Worm (Caenorhabditis elegans): ENCODE results near the gene C25G4.2.
"Not testable (repeated sequence)": the region's sequence is repeated elsewhere in the genome, so short reads cannot be mapped to it uniquely, and the experiment has no call there.

The C25G4.2 gene

ce11 chrIV:12443936-12444335, at the start of gene C25G4.2:
Gene C25G4.2 (minus strand): TSS chrIV:12444035.
- TF ChIP-seq dve-1 (tag; optimal IDR thresholded peaks at IDR 0.05) (no peak), ceh-6 (GFP tag; optimal IDR thresholded peaks at IDR 0.05) (no peak), ama-1 (optimal IDR thresholded peaks at IDR 0.05) (no peak), ref-2 (tag; optimal IDR thresholded peaks at IDR 0.05) (no peak), ceh-14 (tag; optimal IDR thresholded peaks at IDR 0.05) (no peak), K09A11.1 (tag; optimal IDR thresholded peaks at IDR 0.05; ENCODE audit: insufficient read depth) (no peak), gmeb-2 (tag; optimal IDR thresholded peaks at IDR 0.05) (no peak), nfya-1 (tag; optimal IDR thresholded peaks at IDR 0.05) (no peak), ttx-3 (tag; optimal IDR thresholded peaks at IDR 0.05) (no peak), pax-1 (tag; optimal IDR thresholded peaks at IDR 0.05) (no peak), K02D7.2 (tag; optimal IDR thresholded peaks at IDR 0.05) (no peak), Y22D7AL.16 (tag; optimal IDR thresholded peaks at IDR 0.05) (no peak), nhr-11 (tag; optimal IDR thresholded peaks at IDR 0.05) (no peak), fax-1 (tag; optimal IDR thresholded peaks at IDR 0.05) (no peak), C08G9.2 (tag; optimal IDR thresholded peaks at IDR 0.05) (no peak), hlh-8 (tag; optimal IDR thresholded peaks at IDR 0.05) (no peak), fkh-10 (GFP tag; optimal IDR thresholded peaks at IDR 0.05) (no peak), pha-2 (tag; optimal IDR thresholded peaks at IDR 0.05) (no peak)

DNA sequence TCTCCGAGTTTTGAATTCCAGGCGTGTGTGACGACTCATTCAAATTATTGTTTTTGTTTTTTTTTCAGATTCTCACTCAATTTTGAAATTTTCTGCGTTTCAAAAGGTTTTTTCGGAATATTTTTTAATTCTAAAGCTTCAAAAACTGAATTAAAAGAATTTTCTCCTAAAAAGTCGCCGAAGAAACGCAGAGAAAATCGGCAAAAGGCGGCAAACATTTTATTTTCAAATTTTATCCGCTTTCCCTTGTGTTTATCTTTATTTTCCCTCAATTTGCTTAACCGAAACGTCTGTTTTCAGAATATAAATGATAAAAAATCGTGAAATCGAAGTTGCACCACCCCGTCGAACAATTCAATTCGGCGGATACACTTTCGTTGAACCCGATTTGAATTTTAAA, 46.7 kb upstream of the C25G4.2 start, which contains the start of gene him-6:
TSS of gene him-6 (plus strand) at position 301 of the 400 bp plus-strand sequence.
- TF ChIP-seq C08G9.2 (tag; optimal IDR thresholded peaks at IDR 0.05) (no peak), lin-11 (tag; optimal IDR thresholded peaks at IDR 0.05) (no peak), ama-1 (optimal IDR thresholded peaks at IDR 0.05) (no peak)

DNA sequence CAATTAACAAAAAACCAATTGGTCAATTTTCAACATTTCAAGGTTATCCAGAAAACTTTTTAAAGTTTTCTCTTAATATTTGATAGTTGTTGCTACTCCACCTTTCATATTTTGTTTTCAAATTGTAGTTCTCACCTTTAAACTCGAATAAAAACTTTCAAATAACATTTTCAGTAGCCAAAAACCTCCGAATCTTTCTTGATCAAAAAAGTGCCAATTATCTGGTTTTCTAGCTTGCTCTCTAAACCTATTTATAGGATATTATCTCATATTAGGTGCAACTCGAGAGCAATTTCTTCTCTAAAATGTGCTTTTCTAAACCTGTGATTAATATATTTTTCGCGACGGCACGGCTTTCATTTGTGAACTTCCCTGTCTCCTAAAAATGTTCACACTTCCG, 43.4 kb upstream of the C25G4.2 start, which contains the start of gene sru-26:
TSS of gene sru-26 (plus strand) at position 301 of the 400 bp plus-strand sequence.
- TF ChIP-seq ceh-45 (GFP tag; IDR thresholded peaks at IDR 0.05) = no peak
- no peak for TF ChIP-seq unc-42 (tag; optimal IDR thresholded peaks at IDR 0.05)
- no peak for TF ChIP-seq fkh-10 (GFP tag; optimal IDR thresholded peaks at IDR 0.05)
- TF ChIP-seq ahr-1 (tag; optimal IDR thresholded peaks at IDR 0.05) = no peak
- no peak for TF ChIP-seq F13H6.1 (tag; optimal IDR thresholded peaks at IDR 0.05)
- no peak for TF ChIP-seq unc-3 (GFP tag; conservative IDR thresholded peaks at IDR 0.05)
- no peak for TF ChIP-seq unc-3 (tag; optimal IDR thresholded peaks at IDR 0.05)
- TF ChIP-seq hlh-6 (tag; optimal IDR thresholded peaks at IDR 0.05) = no peak
- no peak for TF ChIP-seq pros-1 (tag; optimal IDR thresholded peaks at IDR 0.05)
- TF ChIP-seq hlh-15 (tag; optimal IDR thresholded peaks at IDR 0.05) = no peak
- no peak for TF ChIP-seq ceh-22 (tag; optimal IDR thresholded peaks at IDR 0.05)
- TF ChIP-seq tbx-2 (tag; optimal IDR thresholded peaks at IDR 0.05) = no peak

ce11 chrIV:12484479-12484878, 40.6 kb upstream of the C25G4.2 start, which contains the start of gene T04A11.4:
Gene T04A11.4 (minus strand): TSS chrIV:12484579.
- TF ChIP-seq syd-9 (tag; optimal IDR thresholded peaks at IDR 0.05); ets-4 (tag; optimal IDR thresholded peaks at IDR 0.05); ceh-45 (GFP tag; IDR thresholded peaks at IDR 0.05): not testable (repeated sequence)

- TF ChIP-seq Y22D7AL.16, che-1, ceh-30 (tag; optimal IDR thresholded peaks at IDR 0.05): not testable (repeated sequence)
Observed at ce11 chrIV:12478711-12479110, 34.9 kb upstream of the C25G4.2 start, which contains the start of gene igdb-1. Gene igdb-1 (plus strand): TSS chrIV:12479011.

- not testable (repeated sequence) for TF ChIP-seq unc-42 (tag; optimal IDR thresholded peaks at IDR 0.05); ceh-6 (GFP tag; optimal IDR thresholded peaks at IDR 0.05); fax-1 (tag; optimal IDR thresholded peaks at IDR 0.05)
Observed at ce11 chrIV:12476942-12477341, 33.1 kb upstream of the C25G4.2 start, which contains the start of gene T04A11.1. Gene T04A11.1 (minus strand): TSS chrIV:12477042.
